Worm (Caenorhabditis elegans): ENCODE measurements around the gene mnk-1.

DNA sequence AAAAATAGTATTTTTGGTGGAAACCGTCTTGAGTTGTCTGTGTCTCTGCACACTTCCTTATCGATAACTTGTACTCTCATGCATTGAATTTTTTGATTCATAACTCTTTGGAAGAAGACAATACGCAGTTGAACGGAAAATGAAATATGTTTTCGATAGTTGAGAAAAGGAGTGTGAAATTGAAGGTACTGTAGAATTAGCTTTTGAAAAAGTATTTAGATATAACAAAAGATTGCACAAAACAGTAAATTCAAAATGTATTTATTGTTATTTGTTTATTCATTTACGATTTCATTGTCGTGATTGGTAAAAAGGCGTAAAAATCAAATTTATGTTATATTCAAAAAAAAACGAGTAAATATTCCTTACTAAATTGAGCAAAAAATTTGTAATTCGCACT lies 41.6 kb upstream of the mnk-1 start, which contains the start of gene C14A4.7:
- TF ChIP-seq him-1 (tag; optimal IDR thresholded peaks at IDR 0.05), result no peak
- no peak for TF ChIP-seq W03F9.2 (tag; optimal IDR thresholded peaks at IDR 0.05)
- no peak for TF ChIP-seq dao-5 (tag; optimal IDR thresholded peaks at IDR 0.05)

All from whole organism, L4/young adult.